Worm (Caenorhabditis elegans): Measurements from ENCODE around the gene T01B7.13.

ce11 chrII:8751042-8751441, 35.8 kb downstream of the T01B7.13 start:
- TF ChIP-seq him-1 (tag; optimal IDR thresholded peaks at IDR 0.05) (no peak), W03F9.2 (tag; optimal IDR thresholded peaks at IDR 0.05) (no peak)
